Worm (Caenorhabditis elegans) whole organism, L4 larva: ENCODE results near the gene C55A6.6.

ENCODE experiments used
- R02D3.7 ChIP-seq: fragments of 150-350 bp; sonication (generic microtip); optimal IDR thresholded peaks from 3 replicates; lab custom pipeline; 2014; ENCODE audit warnings: missing biosample characterization, missing genetic modification characterization
- T26A8.4 ChIP-seq: fragments of 200-800 bp; sonication (Bioruptor generic); IDR thresholded peaks from 2 replicates; pipeline ENCODE4 v1.3.6; 2022; ENCODE audit warnings: missing genetic modification characterization, missing compliant biosample characterization
- ZK546.5 ChIP-seq, 2 experiments: sonication (generic microtip); optimal IDR thresholded peaks; 2 replicates each; lab custom pipeline; 2017; ENCODE audit warnings: missing biosample characterization in 2 of 2, missing genetic modification characterization in 2 of 2
- aly-2 ChIP-seq: sonication (generic microtip); optimal IDR thresholded peaks from 2 replicates; lab custom pipeline; 2018; ENCODE audit warnings: missing biosample characterization, missing genetic modification characterization
- ceh-20 ChIP-seq: fragments of 200-800 bp; sonication (Bioruptor generic); IDR thresholded peaks from 2 replicates; pipeline ENCODE4 v1.3.6; 2022; ENCODE audit warnings: missing genetic modification reagents, missing genetic modification characterization, missing compliant biosample characterization
- dmd-6 ChIP-seq: fragments of 200-800 bp; sonication (Bioruptor generic); IDR thresholded peaks from 2 replicates; pipeline ENCODE4 v1.3.6; 2022; ENCODE audit warnings: missing genetic modification reagents, missing genetic modification characterization, missing compliant biosample characterization
- dpl-1 ChIP-seq: fragments of 150-350 bp; optimal IDR thresholded peaks from 2 replicates; lab custom pipeline; 2014; ENCODE audit warnings: missing biosample characterization, missing genetic modification reagents, missing genetic modification characterization
- dve-1 ChIP-seq: sonication (generic microtip); optimal IDR thresholded peaks from 2 replicates; lab custom pipeline; 2017; ENCODE audit warnings: antibody characterized with exemption, mild to moderate bottlenecking, missing genetic modification characterization, missing compliant biosample characterization; ENCODE audit not compliant: insufficient read depth
- egl-43 ChIP-seq: fragments of 200-800 bp; sonication (Bioruptor generic); IDR thresholded peaks from 2 replicates; pipeline ENCODE4 v1.3.6; 2022; ENCODE audit warnings: missing genetic modification reagents, missing genetic modification characterization, missing compliant biosample characterization
- hlh-11 ChIP-seq: fragments of 200-800 bp; sonication (Bioruptor generic); optimal IDR thresholded peaks from 2 replicates; lab custom pipeline; 2018; ENCODE audit warnings: mild to moderate bottlenecking, missing genetic modification characterization, missing compliant biosample characterization
- hlh-30 ChIP-seq: sonication (generic microtip); optimal IDR thresholded peaks from 2 replicates; lab custom pipeline; 2017; ENCODE audit warnings: antibody characterized with exemption, mild to moderate bottlenecking, missing genetic modification characterization, missing compliant biosample characterization; ENCODE audit not compliant: insufficient read depth
- hmg-1.1 ChIP-seq: fragments of 200-800 bp; sonication (Bioruptor generic); IDR thresholded peaks from 2 replicates; pipeline ENCODE4 v1.3.6; 2022; ENCODE audit warnings: missing genetic modification reagents, missing genetic modification characterization, missing compliant biosample characterization
- lim-7 ChIP-seq: fragments of 200-800 bp; sonication (Bioruptor generic); IDR thresholded peaks from 2 replicates; pipeline ENCODE4 v1.3.6; 2022; ENCODE audit warnings: missing genetic modification characterization, missing compliant biosample characterization
- lin-38 ChIP-seq: fragments of 200-800 bp; sonication (Bioruptor generic); IDR thresholded peaks from 2 replicates; pipeline ENCODE4 v1.3.6; 2022; ENCODE audit warnings: missing genetic modification reagents, missing genetic modification characterization, missing compliant biosample characterization
- lin-39 ChIP-seq: fragments of 150-350 bp; optimal IDR thresholded peaks from 2 replicates; lab custom pipeline; 2014; ENCODE audit warnings: missing biosample characterization, missing genetic modification reagents, missing genetic modification characterization
- lir-3 ChIP-seq: sonication (generic microtip); optimal IDR thresholded peaks from 2 replicates; lab custom pipeline; 2016; ENCODE audit warnings: mild to moderate bottlenecking, missing genetic modification characterization, missing compliant biosample characterization
- lsy-2 ChIP-seq, 2 experiments: fragments of 150-350 bp in 1 of 2; sonication (generic microtip) in 1 of 2; optimal IDR thresholded peaks; 2 replicates each; lab custom pipeline; 2014 to 2017; ENCODE audit warnings: missing biosample characterization in 2 of 2, missing genetic modification characterization in 2 of 2
- madf-5 ChIP-seq, 2 experiments: fragments of 200-800 bp; sonication (Bioruptor generic); IDR thresholded peaks; 2 replicates each; pipeline ENCODE4 v1.3.6; 2022; ENCODE audit warnings: missing compliant biosample characterization in 2 of 2, missing genetic modification characterization in 2 of 2
- madf-9 ChIP-seq: fragments of 200-800 bp; sonication (Bioruptor generic); conservative IDR thresholded peaks from 2 replicates; pipeline ENCODE4 v1.3.6; 2022; ENCODE audit warnings: missing genetic modification reagents, missing genetic modification characterization, missing compliant biosample characterization
- mxl-2 ChIP-seq: fragments of 200-800 bp; sonication (Bioruptor generic); conservative IDR thresholded peaks from 2 replicates; pipeline ENCODE4 v1.3.6; 2022; ENCODE audit warnings: missing genetic modification reagents, missing genetic modification characterization, missing compliant biosample characterization
- mxl-3 ChIP-seq: fragments of 200-800 bp; sonication (Bioruptor generic); optimal IDR thresholded peaks from 2 replicates; lab custom pipeline; 2018; ENCODE audit warnings: mild to moderate bottlenecking, missing genetic modification characterization, missing compliant biosample characterization
- nhr-102 ChIP-seq: sonication (generic microtip); optimal IDR thresholded peaks from 2 replicates; lab custom pipeline; 2016; ENCODE audit warnings: mild to moderate bottlenecking, missing genetic modification characterization, moderate library complexity, missing compliant biosample characterization
- nhr-25 ChIP-seq: sonication (generic microtip); optimal IDR thresholded peaks from 2 replicates; lab custom pipeline; 2017; ENCODE audit warnings: missing genetic modification characterization, mild to moderate bottlenecking, missing compliant biosample characterization, antibody characterized with exemption, moderate library complexity, borderline replicate concordance; ENCODE audit not compliant: insufficient read depth
- nhr-28 ChIP-seq: fragments of 150-350 bp; optimal IDR thresholded peaks from 2 replicates; lab custom pipeline; 2014; ENCODE audit warnings: missing biosample characterization, missing genetic modification characterization
- nhr-42 ChIP-seq: fragments of 200-800 bp; sonication (Bioruptor generic); IDR thresholded peaks from 2 replicates; pipeline ENCODE4 v1.3.6; 2022; ENCODE audit warnings: missing genetic modification characterization, missing compliant biosample characterization
- nhr-6 ChIP-seq: fragments of 150-350 bp; optimal IDR thresholded peaks from 2 replicates; lab custom pipeline; 2014; ENCODE audit warnings: missing biosample characterization, missing genetic modification characterization
- pqm-1 ChIP-seq: sonication (generic microtip); optimal IDR thresholded peaks from 2 replicates; lab custom pipeline; 2017; ENCODE audit warnings: missing biosample characterization, missing genetic modification characterization
- skn-1 ChIP-seq: fragments of 150-350 bp; optimal IDR thresholded peaks from 2 replicates; lab custom pipeline; 2014; ENCODE audit warnings: missing biosample characterization, missing genetic modification characterization
- unc-130 ChIP-seq: sonication (generic microtip); optimal IDR thresholded peaks from 2 replicates; lab custom pipeline; 2016; ENCODE audit warnings: missing genetic modification reagents, missing genetic modification characterization, missing compliant biosample characterization
- unc-62 ChIP-seq, 3 experiments: fragments of 150-350 bp in 1 of 3; sonication (generic microtip); optimal IDR thresholded peaks in 2 of 3; peaks in 1 of 3; 1 replicate in 1 of 3; 2 replicates in 2 of 3; lab custom pipeline; 2014 to 2017; ENCODE audit warnings: missing biosample characterization in 3 of 3, missing genetic modification characterization in 3 of 3, missing genetic modification reagents in 3 of 3, missing genotype in 1 of 3
- zag-1 ChIP-seq: fragments of 150-350 bp; optimal IDR thresholded peaks from 2 replicates; lab custom pipeline; 2014; ENCODE audit warnings: missing biosample characterization, missing genetic modification characterization
- ztf-7 ChIP-seq: fragments of 150-350 bp; optimal IDR thresholded peaks from 2 replicates; lab custom pipeline; 2014; ENCODE audit warnings: missing biosample characterization, missing genetic modification characterization

The C55A6.6 gene

DNA sequence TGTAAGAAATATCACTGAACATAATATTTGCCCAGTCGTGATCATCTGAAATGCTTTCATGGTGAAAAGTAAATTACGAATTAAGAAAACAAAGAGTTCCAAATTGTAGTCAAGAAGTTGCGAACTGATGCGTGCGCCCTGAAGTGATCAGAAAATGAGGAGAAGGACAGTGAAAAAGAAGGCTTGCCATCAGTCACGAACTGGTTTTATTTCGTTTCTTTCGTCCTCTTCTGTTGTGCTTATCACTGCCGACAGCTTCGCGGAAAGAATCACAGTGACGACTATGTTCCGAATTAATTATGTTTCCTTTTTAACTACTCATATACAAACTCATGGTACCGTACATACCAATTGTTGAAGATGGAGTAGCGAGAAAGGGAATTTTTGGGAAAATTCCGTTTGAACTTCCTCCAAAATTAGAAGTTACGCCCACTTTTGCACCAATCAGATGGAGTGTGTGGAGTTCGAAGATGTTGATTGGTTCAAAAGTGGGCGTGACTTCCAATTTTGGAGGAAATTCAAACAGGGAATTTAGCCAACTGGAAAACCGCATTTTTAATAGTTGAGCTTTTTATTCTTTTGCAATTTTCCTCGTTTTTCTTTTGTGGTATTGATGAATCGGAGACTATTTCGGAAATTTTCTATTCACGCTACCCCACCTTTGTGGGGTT is 11.3 kb downstream of the C55A6.6 start, which contains the start of gene C55A6.12:
Gene C55A6.12, minus strand, starts transcription at position 51 of the 671 bp plus-strand sequence.
- TF ChIP-seq unc-62 (GFP tag; optimal IDR thresholded peaks at IDR 0.05 in 1 of 2; lab: Kevin White, UChicago) (peak in 1 of 2 experiments; percentile 3), unc-62 (tag; optimal IDR thresholded peaks at IDR 0.05; lab: Kevin White, UChicago) (no peak), lsy-2 (tag; optimal IDR thresholded peaks at IDR 0.05; lab: Kevin White, UChicago) (peak in 1 of 2 experiments; percentile 24), dpl-1 (GFP tag; lab: Kevin White, UChicago) (peak; percentile 79), ceh-20 (no peak)

DNA sequence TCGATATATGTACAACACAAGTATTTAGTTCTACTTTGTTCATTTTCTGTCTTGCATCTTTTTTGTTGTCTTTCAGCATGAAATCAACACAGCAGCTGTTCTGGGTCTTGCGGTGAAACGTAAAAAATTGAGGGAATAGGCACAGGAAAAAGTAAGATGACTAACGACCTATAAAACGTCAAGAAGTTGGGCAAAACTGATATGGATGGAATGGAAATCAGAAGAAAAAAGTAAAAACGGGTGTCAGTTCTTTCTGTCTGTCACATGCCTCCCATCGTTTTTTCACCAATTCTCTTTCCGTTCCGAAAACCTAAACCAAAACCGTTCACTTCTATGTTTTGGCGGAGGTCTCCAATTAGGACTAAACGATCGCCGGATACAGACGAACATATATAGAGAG is 13.6 kb downstream of the C55A6.6 start:
- no peak for TF ChIP-seq skn-1 (tag; lab: Kevin White, UChicago)
- TF ChIP-seq nhr-102 (tag; lab: Kevin White, UChicago): no peak
- TF ChIP-seq egl-43: no peak
- no peak for TF ChIP-seq madf-9 (GFP tag; lab: Robert Waterston, UW)
- no peak for TF ChIP-seq ZK546.5 (tag; optimal IDR thresholded peaks at IDR 0.05; lab: Kevin White, UChicago)
- peak; percentile 30 for TF ChIP-seq dmd-6 (GFP tag; lab: Robert Waterston, UW)
- TF ChIP-seq hlh-11 (tag; lab: Kevin White, UChicago): peak; percentile 52
- no peak for TF ChIP-seq lim-7 (GFP tag; lab: Robert Waterston, UW)
- peak; percentile 44 for TF ChIP-seq nhr-28 (tag; lab: Kevin White, UChicago)
- TF ChIP-seq ztf-7 (tag; lab: Kevin White, UChicago): no peak
- no peak for TF ChIP-seq lin-39 (tag; lab: Kevin White, UChicago)
- TF ChIP-seq nhr-42 (GFP tag; lab: Robert Waterston, UW): no peak
- TF ChIP-seq nhr-6 (tag; lab: Kevin White, UChicago): no peak
- peak; percentile 18 for TF ChIP-seq dve-1 (tag; lab: Kevin White, UChicago)
- TF ChIP-seq madf-5 (GFP tag; IDR thresholded peaks at IDR 0.05; lab: Robert Waterston, UW): no peak
- no peak for TF ChIP-seq mxl-2 (GFP tag; lab: Robert Waterston, UW)

DNA sequence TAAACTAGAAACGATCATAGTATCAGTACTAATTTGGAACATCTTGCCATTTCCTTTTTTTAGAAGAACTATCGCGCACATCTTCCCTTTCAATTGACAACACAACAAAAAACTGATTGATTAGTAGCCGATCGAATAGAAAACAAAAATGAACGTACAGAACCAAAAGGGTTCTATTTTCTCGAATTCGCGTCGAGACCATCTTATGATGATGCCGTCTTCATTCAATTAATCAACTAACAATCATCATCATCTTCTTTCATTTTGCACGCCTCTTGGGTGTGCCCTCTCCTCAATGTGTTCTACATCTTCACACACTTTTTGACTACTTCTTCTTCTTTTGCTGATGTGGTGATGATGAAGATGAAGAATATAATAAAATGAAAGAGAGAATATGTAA is 14.8 kb downstream of the C55A6.6 start:
- TF ChIP-seq unc-62 (GFP tag; optimal IDR thresholded peaks at IDR 0.05 in 1 of 2; lab: Kevin White, UChicago) (peak in 1 of 2 experiments; percentile 92), unc-62 (tag; optimal IDR thresholded peaks at IDR 0.05; lab: Kevin White, UChicago) (no peak), hlh-30 (tag; lab: Kevin White, UChicago) (no peak), lir-3 (tag; lab: Kevin White, UChicago) (no peak), nhr-28 (tag; lab: Kevin White, UChicago) (peak; percentile 22), mxl-3 (GFP tag; lab: Kevin White, UChicago) (peak; percentile 9), zag-1 (tag; lab: Kevin White, UChicago) (no peak)

DNA sequence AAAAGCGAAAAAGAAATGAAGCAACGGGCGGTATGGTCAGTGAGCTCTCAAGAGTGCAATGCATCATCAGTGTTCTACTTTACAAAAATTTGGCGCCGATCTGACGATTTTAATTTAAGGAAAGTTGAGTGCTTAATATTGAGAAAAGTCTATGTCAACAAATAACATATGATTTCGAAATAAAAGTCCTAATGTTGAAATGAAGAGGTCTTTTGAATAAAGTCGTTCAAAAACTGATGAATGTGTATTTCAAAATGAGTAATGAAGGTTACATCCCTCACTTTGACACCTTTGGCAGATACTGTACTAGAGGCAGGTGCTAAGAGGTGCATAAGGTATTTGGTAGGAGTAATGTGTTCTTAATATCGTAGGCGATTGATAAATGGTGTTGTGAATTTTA is 17.1 kb downstream of the C55A6.6 start:
- TF ChIP-seq lin-38 (GFP tag; lab: Robert Waterston, UW) (no peak), unc-62 (GFP tag; optimal IDR thresholded peaks at IDR 0.05 in 1 of 2; lab: Kevin White, UChicago) (peak in 1 of 2 experiments; percentile 92), unc-62 (tag; optimal IDR thresholded peaks at IDR 0.05; lab: Kevin White, UChicago) (no peak)
- TF ChIP-seq, all 104 proteins: peak for 1

DNA sequence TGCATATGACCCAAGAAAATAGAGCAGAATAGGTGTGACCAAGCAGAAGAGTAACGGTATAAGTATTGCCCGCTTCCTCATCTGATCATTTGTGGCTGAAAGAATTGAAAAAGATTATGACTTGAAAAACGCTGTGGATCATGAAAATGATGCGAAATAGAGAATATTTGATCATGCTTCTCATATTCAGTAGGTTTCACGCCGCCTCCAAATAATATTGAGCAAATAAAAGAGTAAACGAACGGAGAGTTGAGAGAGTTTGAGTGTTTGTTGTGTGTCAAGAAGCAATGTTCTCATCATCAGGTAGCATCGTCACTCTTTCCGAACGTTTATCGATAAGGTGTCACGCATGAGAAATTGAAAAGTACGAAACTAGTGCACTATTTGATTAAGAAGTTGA is 18.3 kb downstream of the C55A6.6 start, which contains the start of gene htrl-1:
Gene htrl-1, minus strand, starts transcription at position 101 of the 400 bp plus-strand sequence.
- TF ChIP-seq nhr-25 (tag; lab: Kevin White, UChicago) (no peak), T26A8.4 (GFP tag; lab: Robert Waterston, UW) (no peak), aly-2 (tag; lab: Kevin White, UChicago) (no peak), pqm-1 (tag; lab: Kevin White, UChicago) (no peak), unc-130 (no peak), dpl-1 (GFP tag; lab: Kevin White, UChicago) (no peak), R02D3.7 (tag; lab: Kevin White, UChicago) (no peak), hlh-30 (tag; lab: Kevin White, UChicago) (no peak), hmg-1.1 (GFP tag; lab: Robert Waterston, UW) (no peak)
- TF ChIP-seq, all 104 proteins: peak for 0
